Fruit fly (Drosophila melanogaster): ENCODE measurements around the gene ATPsynE.

The ATPsynE gene

DNA sequence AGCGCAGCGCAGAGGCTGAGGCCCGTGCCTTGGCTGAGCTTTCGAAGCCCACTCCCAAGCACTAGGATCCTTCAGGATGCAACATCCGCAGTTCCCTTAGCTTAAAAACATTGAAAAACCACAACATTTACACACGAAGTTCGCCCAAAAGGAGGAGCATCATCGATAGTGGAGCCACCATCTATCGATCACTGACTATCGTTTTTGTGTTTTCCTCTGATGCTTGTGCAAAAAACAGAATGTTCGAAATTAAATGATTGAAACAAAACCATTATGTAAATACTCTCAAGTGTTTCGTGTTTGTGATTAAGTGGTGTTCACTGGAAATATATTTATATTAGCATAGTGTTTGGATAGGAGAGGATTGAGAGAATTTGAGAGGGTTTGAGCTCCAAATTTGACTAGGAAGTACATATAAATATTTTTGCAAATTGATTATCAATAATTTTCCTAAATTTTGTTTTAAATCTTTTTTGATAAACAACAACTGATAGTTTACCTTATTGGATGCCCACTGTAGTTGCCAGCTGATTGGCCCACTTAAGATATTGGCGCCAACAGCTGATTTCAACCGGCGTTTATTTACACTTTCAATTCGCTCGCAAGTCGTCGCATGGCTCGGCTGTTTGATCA, 841 bp downstream of the ATPsynE start, which contains the start of gene spn-B (continued):
- TF ChIP-seq grau (tag; optimal IDR thresholded peaks at IDR 0.05) (peak; percentile 98), sqz (GFP tag; optimal IDR thresholded peaks at IDR 0.05) (peak; percentile 73), CG14441 (GFP tag; IDR thresholded peaks at IDR 0.05) (peak; percentile 67), bigmax (GFP tag; optimal IDR thresholded peaks at IDR 0.05) (no peak), CG10462 (GFP tag; optimal IDR thresholded peaks at IDR 0.05) (peak; percentile 69), CG3065 (GFP tag; optimal IDR thresholded peaks at IDR 0.05) (no peak), ERR (GFP tag; optimal IDR thresholded peaks at IDR 0.05) (no peak), CG32532 (GFP tag; IDR thresholded peaks at IDR 0.05) (peak; percentile 80), ranshi (GFP tag; IDR thresholded peaks at IDR 0.05) (peak; percentile 56), abd-A (tag; optimal IDR thresholded peaks at IDR 0.05) (no peak), Dbx (GFP tag; IDR thresholded peaks at IDR 0.05) (peak; percentile 56; the same call in 2 of the 3 replicates), vfl (GFP tag; optimal IDR thresholded peaks at IDR 0.05) (no peak), CG2129 (GFP tag; IDR thresholded peaks at IDR 0.05; ENCODE audit: partially characterized antibody) (no peak; the same call in 1 of the 2 replicates), Mad (GFP tag; optimal IDR thresholded peaks at IDR 0.05) (peak; percentile 49), mld (GFP tag; IDR thresholded peaks at IDR 0.05; ENCODE audit: partially characterized antibody) (no peak), CG10209 (GFP tag; optimal IDR thresholded peaks at IDR 0.05) (peak; percentile 79), fd102C (GFP tag; optimal IDR thresholded peaks at IDR 0.05) (no peak), CG11093 (GFP tag; IDR thresholded peaks at IDR 0.05) (peak; percentile 66; the same call in 2 of the 3 replicates), CG6175 (GFP tag; IDR thresholded peaks at IDR 0.05) (no peak), z (GFP tag; IDR thresholded peaks at IDR 0.05) (no peak), CG15011 (GFP tag; optimal IDR thresholded peaks at IDR 0.05) (peak; percentile 67), Drgx (GFP tag; IDR thresholded peaks at IDR 0.05) (peak; percentile 75; the same call in 1 of the 2 replicates), CG31388 (GFP tag; optimal IDR thresholded peaks at IDR 0.05) (peak; percentile 60), CG31365 (tag; optimal IDR thresholded peaks at IDR 0.05) (no peak), pum (GFP tag; optimal IDR thresholded peaks at IDR 0.05) (peak; percentile 32), jumu (GFP tag; optimal IDR thresholded peaks at IDR 0.05) (peak; percentile 43), lola (GFP tag; optimal IDR thresholded peaks at IDR 0.05) (peak in 1 of 3 experiments; percentile 77), Lim3 (GFP tag; IDR thresholded peaks at IDR 0.05) (no peak; the same call in 1 of the 2 replicates), al (GFP tag; IDR thresholded peaks at IDR 0.05) (peak; percentile 44), otp (GFP tag; IDR thresholded peaks at IDR 0.05) (peak; percentile 65; the same call in 1 of the 3 replicates), HLH54F (GFP tag; optimal IDR thresholded peaks at IDR 0.05) (peak; percentile 47), E2f2 (GFP tag; IDR thresholded peaks at IDR 0.05) (peak; percentile 66), Dp (GFP tag; optimal IDR thresholded peaks at IDR 0.05) (peak; percentile 50), CoRest (tag; optimal IDR thresholded peaks at IDR 0.05) (peak; percentile 80), pb (GFP tag; optimal IDR thresholded peaks at IDR 0.05) (peak; percentile 49), dmrt11E (tag; optimal IDR thresholded peaks at IDR 0.05) (peak; percentile 77), CG8944 (GFP tag; optimal IDR thresholded peaks at IDR 0.05) (no peak), CG13775 (GFP tag; optimal IDR thresholded peaks at IDR 0.05) (peak; percentile 83), CG3847 (GFP tag; IDR thresholded peaks at IDR 0.05) (peak; percentile 48), vnd (GFP tag; IDR thresholded peaks at IDR 0.05; ENCODE audit: partially characterized antibody) (no peak), CG6272 (GFP tag; IDR thresholded peaks at IDR 0.05) (no peak), HmgZ (tag; optimal IDR thresholded peaks at IDR 0.05) (peak; percentile 70), CG12769 (tag; optimal IDR thresholded peaks at IDR 0.05) (peak; percentile 69), zfh1 (GFP tag; IDR thresholded peaks at IDR 0.05) (peak; percentile 72; the same call in 2 of the 3 replicates), CG8359 (GFP tag; optimal IDR thresholded peaks at IDR 0.05; ENCODE audit: borderline replicate concordance) (peak; percentile 43), Med (GFP tag) (peak; percentile 95), fru (optimal IDR thresholded peaks at IDR 0.05) (no peak), cas (GFP tag; IDR thresholded peaks at IDR 0.05) (no peak), dm (GFP tag; optimal IDR thresholded peaks at IDR 0.05) (no peak), sc (optimal IDR thresholded peaks at IDR 0.05) (no peak), sc (GFP tag; optimal IDR thresholded peaks at IDR 0.05) (peak; percentile 68)
